Fruit fly (Drosophila melanogaster) whole organism, embryonic: ENCODE results near the gene HDAC4.

Source experiments
- Atf3 ChIP-seq: fragments of 200-800 bp; sonication (Bioruptor generic); optimal IDR thresholded peaks from 3 replicates; lab custom pipeline; 2016; ENCODE audit warnings: missing biosample characterization, missing genetic modification characterization
- CG10147 ChIP-seq: fragments of 200-800 bp; sonication (Bioruptor generic); optimal IDR thresholded peaks from 2 replicates; lab custom pipeline; 2019; ENCODE audit warnings: missing biosample characterization, mild to moderate bottlenecking, missing genetic modification characterization, moderate library complexity
- CG10274 ChIP-seq: fragments of 200-800 bp; sonication (Bioruptor generic); optimal IDR thresholded peaks from 3 replicates; lab custom pipeline; 2017; ENCODE audit warnings: missing biosample characterization, mild to moderate bottlenecking, missing genetic modification characterization
- CG10959 ChIP-seq: fragments of 200-800 bp; sonication (Bioruptor generic); IDR thresholded peaks from 2 replicates; pipeline ENCODE4 v1.3.6; 2022; ENCODE audit warnings: missing biosample characterization, missing genetic modification characterization
- CG11398 ChIP-seq: fragments of 200-800 bp; sonication (Bioruptor generic); optimal IDR thresholded peaks from 2 replicates; lab custom pipeline; 2016; ENCODE audit warnings: missing biosample characterization, missing genetic modification characterization
- CG14014 ChIP-seq: fragments of 200-800 bp; sonication (Bioruptor generic); IDR thresholded peaks from 2 replicates; pipeline ENCODE4 v1.3.6; 2022; ENCODE audit warnings: missing biosample characterization, missing genetic modification characterization
- CG16813 ChIP-seq: fragments of 200-800 bp; sonication (Bioruptor generic); IDR thresholded peaks from 3 replicates; pipeline ENCODE4 v1.3.6; 2022; ENCODE audit warnings: missing biosample characterization, missing genetic modification characterization; ENCODE audit not compliant: partially characterized antibody
- CG16863 ChIP-seq: fragments of 200-800 bp; sonication (Bioruptor generic); optimal IDR thresholded peaks from 3 replicates; lab custom pipeline; 2016; ENCODE audit warnings: missing biosample characterization, missing genetic modification characterization
- CG1792 ChIP-seq: fragments of 200-800 bp; sonication (Bioruptor generic); optimal IDR thresholded peaks from 2 replicates; lab custom pipeline; 2016; ENCODE audit warnings: missing biosample characterization, missing genetic modification characterization
- CG18011 ChIP-seq: fragments of 200-800 bp; sonication (Bioruptor generic); optimal IDR thresholded peaks from 2 replicates; lab custom pipeline; 2017; ENCODE audit warnings: missing biosample characterization, missing genetic modification characterization, mild to moderate bottlenecking, moderate library complexity, missing genotype
- CG18764 ChIP-seq: fragments of 200-800 bp; sonication (Bioruptor generic); optimal IDR thresholded peaks from 3 replicates; lab custom pipeline; 2016; ENCODE audit warnings: missing biosample characterization, missing genetic modification characterization
- CG2202 ChIP-seq: fragments of 200-800 bp; sonication (Bioruptor generic); optimal IDR thresholded peaks from 2 replicates; lab custom pipeline; 2018; ENCODE audit warnings: missing biosample characterization, mild to moderate bottlenecking, missing genetic modification characterization
- CG2678 ChIP-seq: fragments of 200-800 bp; sonication (Bioruptor generic); optimal IDR thresholded peaks from 3 replicates; lab custom pipeline; 2019; ENCODE audit warnings: missing biosample characterization, mild to moderate bottlenecking, missing genetic modification characterization, moderate library complexity
- CG2712 ChIP-seq: fragments of 200-800 bp; optimal IDR thresholded peaks from 3 replicates; lab custom pipeline; 2019; ENCODE audit warnings: missing biosample characterization, mild to moderate bottlenecking, missing genetic modification characterization, moderate library complexity
- CG33557 ChIP-seq: fragments of 200-800 bp; sonication (Bioruptor generic); optimal IDR thresholded peaks from 2 replicates; lab custom pipeline; 2019; ENCODE audit warnings: missing biosample characterization, mild to moderate bottlenecking, missing genetic modification characterization, moderate library complexity
- CG3407 ChIP-seq: fragments of 200-800 bp; sonication (Bioruptor generic); optimal IDR thresholded peaks from 2 replicates; lab custom pipeline; 2018; ENCODE audit warnings: missing biosample characterization, mild to moderate bottlenecking, missing genetic modification characterization
- CG4360 ChIP-seq: fragments of 200-800 bp; sonication (Bioruptor generic); IDR thresholded peaks from 2 replicates; pipeline ENCODE4 v1.3.6; 2022; ENCODE audit warnings: missing biosample characterization, missing genetic modification characterization
- CG5180 ChIP-seq: fragments of 200-800 bp; sonication (Bioruptor generic); optimal IDR thresholded peaks from 3 replicates; lab custom pipeline; 2017; ENCODE audit warnings: missing biosample characterization, missing genetic modification characterization, mild to moderate bottlenecking, moderate library complexity, missing genetic modification reagents
- CG6175 ChIP-seq: fragments of 200-800 bp; sonication (Bioruptor generic); IDR thresholded peaks from 3 replicates; pipeline ENCODE4 v1.3.6; 2022; ENCODE audit warnings: missing biosample characterization, missing genetic modification characterization
- CG7372 ChIP-seq: fragments of 200-800 bp; sonication (Bioruptor generic); IDR thresholded peaks from 2 replicates; pipeline ENCODE4 v1.3.6; 2022; ENCODE audit warnings: missing biosample characterization, missing genetic modification characterization
- CG7745 ChIP-seq: fragments of 200-800 bp; sonication (Bioruptor generic); optimal IDR thresholded peaks from 2 replicates; lab custom pipeline; 2018; ENCODE audit warnings: missing biosample characterization, mild to moderate bottlenecking, missing genetic modification characterization, moderate library complexity
- CG8089 ChIP-seq: fragments of 200-800 bp; sonication (Bioruptor generic); optimal IDR thresholded peaks from 3 replicates; lab custom pipeline; 2016; ENCODE audit warnings: missing biosample characterization, missing genetic modification characterization
- CG9817 ChIP-seq: fragments of 200-800 bp; sonication (Bioruptor generic); optimal IDR thresholded peaks from 2 replicates; lab custom pipeline; 2018; ENCODE audit warnings: missing biosample characterization, mild to moderate bottlenecking, missing genetic modification characterization, moderate library complexity
- Camta ChIP-seq: fragments of 200-800 bp; sonication (Bioruptor generic); optimal IDR thresholded peaks from 2 replicates; lab custom pipeline; 2016; ENCODE audit warnings: missing biosample characterization, missing genetic modification characterization
- Dek ChIP-seq: fragments of 200-800 bp; sonication (Bioruptor generic); optimal IDR thresholded peaks from 3 replicates; lab custom pipeline; 2019; ENCODE audit warnings: missing biosample characterization, mild to moderate bottlenecking, missing genetic modification characterization, moderate library complexity
- Gsc ChIP-seq: fragments of 200-800 bp; sonication (Bioruptor generic); IDR thresholded peaks from 2 replicates; pipeline ENCODE4 v1.3.6; 2022; ENCODE audit warnings: missing biosample characterization, missing genetic modification characterization
- H15 ChIP-seq: fragments of 200-800 bp; sonication (Bioruptor generic); IDR thresholded peaks from 3 replicates; pipeline ENCODE4 v1.3.6; 2022; ENCODE audit warnings: missing biosample characterization, missing genetic modification characterization
- Hand ChIP-seq: fragments of 200-800 bp; sonication (Bioruptor generic); optimal IDR thresholded peaks from 2 replicates; lab custom pipeline; 2017; ENCODE audit warnings: mild to moderate bottlenecking, missing biosample characterization, missing genetic modification reagents, missing genetic modification characterization
- Meics ChIP-seq: fragments of 200-800 bp; sonication (Bioruptor generic); optimal IDR thresholded peaks from 2 replicates; lab custom pipeline; 2017; ENCODE audit warnings: missing biosample characterization, mild to moderate bottlenecking, missing genetic modification characterization
- Mrtf ChIP-seq: fragments of 200-800 bp; sonication (Bioruptor generic); IDR thresholded peaks from 3 replicates; pipeline ENCODE4 v1.3.6; 2022; ENCODE audit warnings: missing biosample characterization, missing genetic modification characterization
- NFAT ChIP-seq: fragments of 200-800 bp; sonication (Bioruptor generic); IDR thresholded peaks from 2 replicates; pipeline ENCODE4 v1.3.6; 2022; ENCODE audit warnings: missing biosample characterization, missing genetic modification characterization
- Oaz ChIP-seq: fragments of 200-800 bp; sonication (Bioruptor generic); IDR thresholded peaks from 2 replicates; pipeline ENCODE4 v1.3.6; 2022; ENCODE audit warnings: missing biosample characterization, missing genetic modification characterization
- Pdp1 ChIP-seq, 2 experiments: fragments of 200-800 bp; sonication (Bioruptor generic); optimal IDR thresholded peaks; 3 replicates each; lab custom pipeline; 2016; ENCODE audit warnings: missing biosample characterization in 2 of 2, missing genetic modification characterization in 2 of 2, mild to moderate bottlenecking in 1 of 2, moderate library complexity in 1 of 2
- Rfx ChIP-seq: fragments of 200-800 bp; sonication (Bioruptor generic); IDR thresholded peaks from 2 replicates; pipeline ENCODE4 v1.3.6; 2022; ENCODE audit warnings: missing biosample characterization, missing genetic modification characterization
- Six4 ChIP-seq: fragments of 200-800 bp; sonication (Bioruptor generic); optimal IDR thresholded peaks from 2 replicates; lab custom pipeline; 2016; ENCODE audit warnings: missing biosample characterization, missing genetic modification characterization
- YL-1 ChIP-seq: fragments of 200-800 bp; sonication (Bioruptor generic); optimal IDR thresholded peaks from 3 replicates; lab custom pipeline; 2017; ENCODE audit warnings: missing biosample characterization, mild to moderate bottlenecking, missing genetic modification characterization
- ap ChIP-seq: fragments of 200-800 bp; sonication (Bioruptor generic); IDR thresholded peaks from 2 replicates; pipeline ENCODE4 v1.3.6; 2022; ENCODE audit warnings: missing biosample characterization, missing genetic modification characterization
- bbx ChIP-seq: fragments of 200-800 bp; sonication (Bioruptor generic); IDR thresholded peaks from 2 replicates; pipeline ENCODE4 v1.3.6; 2022; ENCODE audit warnings: missing biosample characterization, missing genetic modification characterization; ENCODE audit not compliant: partially characterized antibody
- da ChIP-seq: fragments of 200-800 bp; sonication (Bioruptor generic); optimal IDR thresholded peaks from 2 replicates; lab custom pipeline; 2016; ENCODE audit warnings: missing biosample characterization, missing genetic modification characterization
- dan ChIP-seq: fragments of 200-800 bp; sonication (Bioruptor generic); IDR thresholded peaks from 2 replicates; pipeline ENCODE4 v1.3.6; 2022; ENCODE audit warnings: missing biosample characterization, missing genetic modification characterization
- ewg ChIP-seq: fragments of 200-800 bp; sonication (Bioruptor generic); optimal IDR thresholded peaks from 3 replicates; lab custom pipeline; 2017; ENCODE audit warnings: mild to moderate bottlenecking, missing biosample characterization, missing genetic modification reagents, missing genetic modification characterization
- kni ChIP-seq: fragments of 200-800 bp; sonication (Bioruptor generic); optimal IDR thresholded peaks from 3 replicates; lab custom pipeline; 2017; ENCODE audit warnings: mild to moderate bottlenecking, missing biosample characterization, missing genetic modification reagents, missing genetic modification characterization
- lbe ChIP-seq: fragments of 200-800 bp; sonication (Bioruptor generic); optimal IDR thresholded peaks from 2 replicates; lab custom pipeline; 2016; ENCODE audit warnings: missing biosample characterization, mild to moderate bottlenecking, missing genetic modification characterization
- nau ChIP-seq: fragments of 200-800 bp; sonication (Bioruptor generic); optimal IDR thresholded peaks from 3 replicates; lab custom pipeline; 2017; ENCODE audit warnings: missing biosample characterization, mild to moderate bottlenecking, missing genetic modification characterization, missing genetic modification reagents
- odd ChIP-seq: fragments of 200-800 bp; sonication (Bioruptor generic); optimal IDR thresholded peaks from 2 replicates; lab custom pipeline; 2017; ENCODE audit warnings: missing biosample characterization, mild to moderate bottlenecking, missing genetic modification characterization
- org-1 ChIP-seq: fragments of 200-800 bp; sonication (Bioruptor generic); optimal IDR thresholded peaks from 2 replicates; lab custom pipeline; 2017; ENCODE audit warnings: missing biosample characterization, missing genetic modification characterization
- pita ChIP-seq: fragments of 200-800 bp; sonication (Bioruptor generic); optimal IDR thresholded peaks from 2 replicates; lab custom pipeline; 2017; ENCODE audit warnings: missing biosample characterization, mild to moderate bottlenecking, missing genetic modification characterization
- prd ChIP-seq, 3 experiments: fragments of >200 bp in 2 of 3; fragments of 200-800 bp in 1 of 3; sonication (Bioruptor generic) in 1 of 3; optimal IDR thresholded peaks in 2 of 3; IDR thresholded peaks in 1 of 3; 2 replicates in 2 of 3; 3 replicates in 1 of 3; pipeline versions ENCODE4 v1.3.6 to Lab custom; 2017 to 2022; ENCODE audit warnings: missing biosample characterization in 1 of 3, missing genetic modification characterization in 1 of 3
- usp ChIP-seq: fragments of >200 bp; optimal IDR thresholded peaks from 2 replicates; lab custom pipeline; 2017; ENCODE audit warnings: missing biosample characterization, missing genetic modification characterization

The HDAC4 gene

dm6 chrX:13296405-13297183 lies 11.2 kb upstream of the HDAC4 start, which contains the start of gene CG1622 (continued):
- no peak for TF ChIP-seq Oaz (GFP tag; lab: Robert Waterston, UW)
- TF ChIP-seq Gsc, result no peak
- TF ChIP-seq CG6175 (GFP tag; lab: Robert Waterston, UW), result no peak
- no peak for TF ChIP-seq dan
- no peak for TF ChIP-seq CG1792 (GFP tag; lab: Kevin White, UChicago)
- TF ChIP-seq Atf3 (GFP tag; lab: Kevin White, UChicago), result no peak
- no peak for TF ChIP-seq CG5180
- no peak for TF ChIP-seq pita
- no peak for TF ChIP-seq Mrtf (GFP tag; lab: Robert Waterston, UW)
- no peak for TF ChIP-seq CG10274 (GFP tag; lab: Kevin White, UChicago)
- TF ChIP-seq ap (GFP tag; lab: Robert Waterston, UW), result no peak
- no peak for TF ChIP-seq Six4 (GFP tag; lab: Kevin White, UChicago)
- no peak for TF ChIP-seq CG18764 (GFP tag; lab: Kevin White, UChicago)
- TF ChIP-seq CG2678 (tag; lab: Kevin White, UChicago), result no peak
- no peak for TF ChIP-seq odd (GFP tag; lab: Kevin White, UChicago)
- TF ChIP-seq CG7372 (GFP tag; lab: Robert Waterston, UW), result 0 out of 2 replicates have a peak, but pooled peaks have one; percentile 24
- no peak for TF ChIP-seq CG33557
- TF ChIP-seq CG16863 (GFP tag; lab: Kevin White, UChicago), result no peak
- TF ChIP-seq CG2712 (tag; lab: Kevin White, UChicago), result peak; percentile 48
- TF ChIP-seq NFAT (GFP tag; lab: Robert Waterston, UW), result peak; percentile 71
- TF ChIP-seq nau (GFP tag; lab: Kevin White, UChicago), result no peak
- TF ChIP-seq CG18011 (GFP tag; lab: Kevin White, UChicago), result no peak
- no peak for TF ChIP-seq CG8089 (GFP tag; lab: Kevin White, UChicago)
- TF ChIP-seq usp (GFP tag; lab: Kevin White, UChicago), result no peak
- TF ChIP-seq Pdp1 (GFP tag; optimal IDR thresholded peaks at IDR 0.05; lab: Kevin White, UChicago), result no peak
- no peak for TF ChIP-seq CG7745 (tag; lab: Kevin White, UChicago)
- TF ChIP-seq CG2202, result no peak
- peak; percentile 16 for TF ChIP-seq YL-1 (GFP tag; lab: Kevin White, UChicago)
- TF ChIP-seq H15 (GFP tag; lab: Robert Waterston, UW), result no peak
- peak; percentile 21 for TF ChIP-seq Dek (tag; lab: Kevin White, UChicago)
- TF ChIP-seq lbe (GFP tag; lab: Kevin White, UChicago), result no peak
- TF ChIP-seq da, result no peak
- no peak for TF ChIP-seq Hand (GFP tag; lab: Kevin White, UChicago)
- no peak for TF ChIP-seq CG10147 (GFP tag; lab: Kevin White, UChicago)
- TF ChIP-seq CG3407 (GFP tag; lab: Kevin White, UChicago), result no peak
- TF ChIP-seq CG9817 (tag; lab: Kevin White, UChicago), result peak; percentile 27
- TF ChIP-seq CG10959, result no peak
- TF ChIP-seq prd (optimal IDR thresholded peaks at IDR 0.05; lab: Kevin White, UChicago), result no peak
- peak; percentile 61; the same call in 2 of the 3 replicates for TF ChIP-seq prd (GFP tag; IDR thresholded peaks at IDR 0.05; lab: Robert Waterston, UW)
- no peak for TF ChIP-seq CG11398 (GFP tag; lab: Kevin White, UChicago)
- no peak for TF ChIP-seq CG14014 (GFP tag; lab: Robert Waterston, UW)
- TF ChIP-seq kni (GFP tag; lab: Kevin White, UChicago), result no peak
- peak; percentile 17 for TF ChIP-seq Meics (GFP tag; lab: Kevin White, UChicago)
- peak; percentile 43; the same call in 1 of the 3 replicates for TF ChIP-seq CG16813 (GFP tag; lab: Robert Waterston, UW)
- TF ChIP-seq ewg (GFP tag; lab: Kevin White, UChicago), result no peak
- TF ChIP-seq Camta (GFP tag; lab: Kevin White, UChicago), result no peak
- peak; percentile 39; the same call in 1 of the 2 replicates for TF ChIP-seq bbx (GFP tag; lab: Robert Waterston, UW)
- no peak for TF ChIP-seq org-1
- TF ChIP-seq Rfx (GFP tag; lab: Robert Waterston, UW), result peak; percentile 81
- TF ChIP-seq CG4360 (GFP tag; lab: Robert Waterston, UW), result no peak
